Worm (Caenorhabditis elegans): Measurements from ENCODE around the gene mon-2.

The mon-2 gene

ce11 chrIV:12092113-12092512 is 4.5 kb upstream of the mon-2 start, which contains the start of gene mig-32:
Gene mig-32, minus strand, starts transcription at chrIV:12092213.
- TF ChIP-seq nhr-237 (tag; optimal IDR thresholded peaks at IDR 0.05) (no peak), ama-1 (optimal IDR thresholded peaks at IDR 0.05) (no peak), lin-39 (tag; optimal IDR thresholded peaks at IDR 0.05) (no peak), zag-1 (tag; optimal IDR thresholded peaks at IDR 0.05) (no peak), nhr-129 (tag; optimal IDR thresholded peaks at IDR 0.05) (no peak), sma-9 (GFP tag; optimal IDR thresholded peaks at IDR 0.05) (no peak), sma-9 (tag; optimal IDR thresholded peaks at IDR 0.05) (no peak), ZK546.5 (tag; optimal IDR thresholded peaks at IDR 0.05) (no peak), gmeb-1 (tag; optimal IDR thresholded peaks at IDR 0.05) (no peak), ceh-82 (tag; optimal IDR thresholded peaks at IDR 0.05) (no peak), crh-2 (tag; optimal IDR thresholded peaks at IDR 0.05) (no peak), nhr-11 (tag; optimal IDR thresholded peaks at IDR 0.05) (no peak), sem-4 (tag; optimal IDR thresholded peaks at IDR 0.05) (no peak), lin-13 (GFP tag; optimal IDR thresholded peaks at IDR 0.05) (no peak), peb-1 (tag; optimal IDR thresholded peaks at IDR 0.05) (no peak), mdl-1 (tag; optimal IDR thresholded peaks at IDR 0.05) (no peak), nhr-6 (tag; optimal IDR thresholded peaks at IDR 0.05) (no peak), mab-5 (tag; optimal IDR thresholded peaks at IDR 0.05) (no peak)

DNA sequence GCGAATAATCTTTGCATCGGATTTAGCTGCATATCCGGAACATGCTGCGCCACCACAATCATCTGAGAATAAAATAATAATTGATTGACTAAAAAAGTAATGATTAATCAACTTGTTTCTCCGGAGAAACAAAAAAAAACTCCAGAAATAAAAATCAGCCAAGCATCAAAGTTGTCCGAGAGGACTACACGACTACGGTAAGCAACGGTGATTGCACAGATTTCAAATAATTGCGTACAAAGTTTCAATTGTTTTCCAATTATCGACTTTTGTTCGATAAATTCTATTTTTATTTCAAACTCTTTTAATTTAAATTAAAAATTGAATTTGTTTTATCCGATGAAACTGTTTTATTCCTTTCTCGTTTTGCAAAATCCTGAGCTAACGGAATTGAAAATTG is 3.2 kb upstream of the mon-2 start, which contains the start of gene cpsf-4:
TSS of gene cpsf-4 (minus strand) at position 62 of the 400 bp plus-strand sequence.
- TF ChIP-seq mab-5 (tag; optimal IDR thresholded peaks at IDR 0.05) = no peak
- TF ChIP-seq skn-1 (tag; optimal IDR thresholded peaks at IDR 0.05) = no peak
- no peak for TF ChIP-seq crh-2 (tag; optimal IDR thresholded peaks at IDR 0.05)
- TF ChIP-seq nhr-25 (tag; optimal IDR thresholded peaks at IDR 0.05) = no peak
- no peak for TF ChIP-seq ama-1 (optimal IDR thresholded peaks at IDR 0.05)
- TF ChIP-seq lin-11 (tag; optimal IDR thresholded peaks at IDR 0.05) = no peak
- TF ChIP-seq nhr-10 (tag; optimal IDR thresholded peaks at IDR 0.05) = no peak
- no peak for TF ChIP-seq sma-3 (GFP tag; optimal IDR thresholded peaks at IDR 0.05)
- TF ChIP-seq alr-1 (tag; optimal IDR thresholded peaks at IDR 0.05) = no peak
- no peak for TF ChIP-seq egl-27 (tag; optimal IDR thresholded peaks at IDR 0.05)
- TF ChIP-seq unc-62 (GFP tag; optimal IDR thresholded peaks at IDR 0.05) = no peak
- no peak for TF ChIP-seq sem-4 (tag; optimal IDR thresholded peaks at IDR 0.05)
- TF ChIP-seq aly-2 (tag; optimal IDR thresholded peaks at IDR 0.05) = no peak
- no peak for TF ChIP-seq nhr-6 (tag; optimal IDR thresholded peaks at IDR 0.05)
- peak; percentile 20 for TF ChIP-seq unc-55 (GFP tag; optimal IDR thresholded peaks at IDR 0.05)
- TF ChIP-seq lsy-2 (tag; optimal IDR thresholded peaks at IDR 0.05) = peak in 1 of 2 experiments; percentile 72
- no peak for TF ChIP-seq elt-1 (tag; optimal IDR thresholded peaks at IDR 0.05)

- TF ChIP-seq aly-2 (tag; optimal IDR thresholded peaks at IDR 0.05) (no peak), lin-11 (tag; optimal IDR thresholded peaks at IDR 0.05) (no peak), fos-1 (tag; optimal IDR thresholded peaks at IDR 0.05) (no peak), elt-3 (tag; optimal IDR thresholded peaks at IDR 0.05) (no peak), ZK546.5 (tag; optimal IDR thresholded peaks at IDR 0.05) (no peak), egl-27 (tag; optimal IDR thresholded peaks at IDR 0.05) (no peak), crh-2 (tag; optimal IDR thresholded peaks at IDR 0.05) (peak; percentile 13), lsy-2 (tag; optimal IDR thresholded peaks at IDR 0.05) (no peak), gmeb-1 (tag; optimal IDR thresholded peaks at IDR 0.05) (no peak), nhr-129 (tag; optimal IDR thresholded peaks at IDR 0.05) (peak; percentile 46), nhr-6 (tag; optimal IDR thresholded peaks at IDR 0.05) (no peak), sma-9 (GFP tag; optimal IDR thresholded peaks at IDR 0.05) (no peak), sma-9 (tag; optimal IDR thresholded peaks at IDR 0.05) (no peak), lin-39 (tag; optimal IDR thresholded peaks at IDR 0.05) (no peak), ztf-1 (GFP tag; conservative IDR thresholded peaks at IDR 0.05) (no peak)
Observed at ce11 chrIV:12093819-12094218, 2.8 kb upstream of the mon-2 start, which contains the start of gene F11A10.5. Gene F11A10.5, plus strand, starts transcription at chrIV:12094119.

- no peak for TF ChIP-seq gmeb-1 (tag; optimal IDR thresholded peaks at IDR 0.05)
- TF ChIP-seq F13H6.1 (tag; optimal IDR thresholded peaks at IDR 0.05) = no peak
- TF ChIP-seq aly-2 (tag; optimal IDR thresholded peaks at IDR 0.05) = no peak
- no peak for TF ChIP-seq C34F6.9 (tag; optimal IDR thresholded peaks at IDR 0.05)
- no peak for TF ChIP-seq sem-4 (tag; optimal IDR thresholded peaks at IDR 0.05)
- no peak for TF ChIP-seq unc-62 (GFP tag; optimal IDR thresholded peaks at IDR 0.05)
- no peak for TF ChIP-seq ceh-82 (tag; optimal IDR thresholded peaks at IDR 0.05)
- TF ChIP-seq R02D3.7 (tag; optimal IDR thresholded peaks at IDR 0.05) = no peak
- no peak for TF ChIP-seq unc-39 (tag; optimal IDR thresholded peaks at IDR 0.05)
- TF ChIP-seq ztf-11 (tag; optimal IDR thresholded peaks at IDR 0.05) = no peak
- TF ChIP-seq elt-1 (tag; optimal IDR thresholded peaks at IDR 0.05) = no peak
- no peak for TF ChIP-seq lin-13 (GFP tag; optimal IDR thresholded peaks at IDR 0.05)
- TF ChIP-seq sma-9 (GFP tag; optimal IDR thresholded peaks at IDR 0.05) = no peak
- TF ChIP-seq sma-9 (tag; optimal IDR thresholded peaks at IDR 0.05) = no peak
- TF ChIP-seq nhr-25 (tag; optimal IDR thresholded peaks at IDR 0.05) = no peak
- TF ChIP-seq lsy-2 (tag; optimal IDR thresholded peaks at IDR 0.05) = no peak
- TF ChIP-seq zag-1 (tag; optimal IDR thresholded peaks at IDR 0.05) = no peak
- no peak for TF ChIP-seq nhr-10 (tag; optimal IDR thresholded peaks at IDR 0.05)
- TF ChIP-seq mab-5 (tag; optimal IDR thresholded peaks at IDR 0.05) = no peak
- TF ChIP-seq nhr-12 (tag; optimal IDR thresholded peaks at IDR 0.05) = no peak
- no peak for TF ChIP-seq alr-1 (tag; optimal IDR thresholded peaks at IDR 0.05)
Observed at ce11 chrIV:12105558-12105957, 9.0 kb downstream of the mon-2 start, which contains the start of gene M18.3. Gene M18.3, plus strand, starts transcription at chrIV:12105858.

All from whole organism, L2 larva.